Fruit fly (Drosophila melanogaster) whole organism, larva: ENCODE measurements around the gene Elo68alpha.

Experiments used
- noc ChIP-seq: fragments of 200-800 bp; sonication (Bioruptor generic); optimal IDR thresholded peaks from 3 replicates; lab custom pipeline; 2019; ENCODE audit warnings: missing biosample characterization, mild to moderate bottlenecking, missing genetic modification characterization, moderate library complexity

The Elo68alpha gene

DNA sequence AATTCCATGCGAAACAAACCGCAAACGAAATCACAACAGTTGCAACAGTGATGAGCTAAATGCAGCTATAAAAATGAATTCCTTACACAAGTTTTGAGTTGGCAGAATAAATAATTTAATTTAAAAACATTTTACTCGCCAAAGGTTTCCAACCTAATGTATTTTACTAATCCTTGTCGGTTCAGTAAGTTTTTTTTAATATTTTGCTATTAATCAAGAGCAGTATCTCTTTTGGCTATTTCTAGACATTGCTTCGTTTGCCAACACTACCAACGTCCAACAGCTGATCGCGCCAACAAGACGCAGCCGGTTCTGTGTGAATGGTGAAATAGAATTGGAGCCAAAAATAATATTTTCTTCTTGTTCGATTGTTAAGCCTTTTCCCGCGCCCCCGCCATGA, 38.1 kb downstream of the Elo68alpha start, which contains the start of the genes CG32075, CG45101 and SuUR:
TSS of gene CG32075 (minus strand) at position 253 of the 400 bp plus-strand sequence.
TSS of gene CG45101 (plus strand) at position 303 of the 400 bp plus-strand sequence.
TSS of gene SuUR (plus strand) at position 303 of the 400 bp plus-strand sequence.
- peak; percentile 79 for TF ChIP-seq noc (tag; lab: Kevin White, UChicago)

dm6 chr3L:11062441-11062840, 40.4 kb downstream of the Elo68alpha start, which contains the start of gene CG32069:
Gene CG32069 (minus strand): TSS chr3L:11062614.
- TF ChIP-seq noc (tag; lab: Kevin White, UChicago) = no peak

DNA sequence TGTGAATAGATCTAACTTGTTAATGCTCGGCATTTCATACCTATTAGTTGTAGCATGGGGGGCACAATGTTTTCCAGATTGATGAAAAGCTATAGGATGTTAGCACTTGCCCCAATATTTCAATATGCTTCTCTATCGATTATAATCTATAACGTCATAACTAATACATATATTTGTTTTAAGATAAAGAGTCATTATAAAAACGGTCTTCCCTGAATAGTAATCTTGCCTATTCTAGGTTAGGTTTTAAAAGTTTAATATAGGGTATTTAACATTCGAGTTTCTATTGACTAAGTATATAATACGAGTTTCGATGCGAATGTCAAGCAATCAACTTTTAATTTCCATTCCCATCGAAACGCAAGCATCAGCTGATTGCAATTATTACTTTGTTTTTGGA, 41.6 kb downstream of the Elo68alpha start, which contains the start of the genes CG6321 and Blos2:
TSS of gene CG6321 (minus strand) at position 25 of the 400 bp plus-strand sequence.
TSS of gene Blos2 (plus strand) at position 372 of the 400 bp plus-strand sequence.
- TF ChIP-seq noc (tag; lab: Kevin White, UChicago) = peak; percentile 83

DNA sequence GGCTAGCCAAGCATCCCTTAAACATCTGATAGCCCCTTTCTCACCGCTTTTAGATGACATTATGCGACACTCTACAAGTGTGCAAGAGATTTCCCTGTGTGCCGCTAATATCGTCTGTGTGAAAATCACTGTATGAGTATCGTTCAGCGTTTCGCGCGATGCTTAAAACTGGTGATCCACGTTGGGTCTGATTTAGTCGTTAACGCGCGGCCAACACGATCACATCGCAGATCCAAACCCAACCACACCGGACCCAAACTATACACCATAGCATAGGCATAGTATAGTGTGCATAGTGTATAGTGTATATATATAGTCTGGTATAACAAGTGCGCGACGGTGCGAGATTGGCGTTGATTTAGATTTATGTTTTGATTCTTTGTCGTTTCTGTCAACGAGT, 49.0 kb downstream of the Elo68alpha start, which contains the start of gene CG7888:
TSS of gene CG7888 (plus strand) at position 193 of the 400 bp plus-strand sequence.
- no peak for TF ChIP-seq noc (tag; lab: Kevin White, UChicago)

- TF ChIP-seq noc (tag; lab: Kevin White, UChicago) = no peak
These were observed 50.0 kb downstream of the Elo68alpha start for dm6 chr3L:11052760-11053259.
